Fruit fly (Drosophila melanogaster): Measurements from ENCODE around the gene Dic61B.
A peak's percentile ranks its signal among the peaks of the same experiment; 100 is the strongest.

Gene Dic61B

DNA sequence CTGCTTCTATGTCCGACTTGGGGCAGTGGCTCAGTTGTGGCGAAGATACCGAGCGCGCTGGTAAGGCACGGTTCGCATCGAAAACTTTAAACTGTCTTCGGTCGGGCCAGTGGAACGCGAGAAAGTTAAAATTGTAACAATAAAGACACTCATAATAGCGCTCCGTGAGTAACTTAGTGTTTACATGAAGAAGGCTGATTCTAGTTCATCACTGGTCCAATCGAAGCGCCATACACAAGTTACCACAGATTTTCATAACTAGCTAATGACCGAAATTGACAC lies 27.8 kb upstream of the Dic61B start:
- TF ChIP-seq tj (GFP tag; optimal IDR thresholded peaks at IDR 0.05), result no peak
- no peak for TF ChIP-seq cic (GFP tag; optimal IDR thresholded peaks at IDR 0.05)
- no peak for TF ChIP-seq Mnt (GFP tag; optimal IDR thresholded peaks at IDR 0.05)
- no peak for TF ChIP-seq CG33017 (tag; optimal IDR thresholded peaks at IDR 0.05)
- no peak for TF ChIP-seq ovo (GFP tag; optimal IDR thresholded peaks at IDR 0.05)
- TF ChIP-seq pad (GFP tag; optimal IDR thresholded peaks at IDR 0.05), result no peak
- no peak for TF ChIP-seq CG1620 (GFP tag; optimal IDR thresholded peaks at IDR 0.05)
- no peak for TF ChIP-seq CG7101 (tag; optimal IDR thresholded peaks at IDR 0.05)
- TF ChIP-seq CG12768 (GFP tag; optimal IDR thresholded peaks at IDR 0.05), result no peak

DNA sequence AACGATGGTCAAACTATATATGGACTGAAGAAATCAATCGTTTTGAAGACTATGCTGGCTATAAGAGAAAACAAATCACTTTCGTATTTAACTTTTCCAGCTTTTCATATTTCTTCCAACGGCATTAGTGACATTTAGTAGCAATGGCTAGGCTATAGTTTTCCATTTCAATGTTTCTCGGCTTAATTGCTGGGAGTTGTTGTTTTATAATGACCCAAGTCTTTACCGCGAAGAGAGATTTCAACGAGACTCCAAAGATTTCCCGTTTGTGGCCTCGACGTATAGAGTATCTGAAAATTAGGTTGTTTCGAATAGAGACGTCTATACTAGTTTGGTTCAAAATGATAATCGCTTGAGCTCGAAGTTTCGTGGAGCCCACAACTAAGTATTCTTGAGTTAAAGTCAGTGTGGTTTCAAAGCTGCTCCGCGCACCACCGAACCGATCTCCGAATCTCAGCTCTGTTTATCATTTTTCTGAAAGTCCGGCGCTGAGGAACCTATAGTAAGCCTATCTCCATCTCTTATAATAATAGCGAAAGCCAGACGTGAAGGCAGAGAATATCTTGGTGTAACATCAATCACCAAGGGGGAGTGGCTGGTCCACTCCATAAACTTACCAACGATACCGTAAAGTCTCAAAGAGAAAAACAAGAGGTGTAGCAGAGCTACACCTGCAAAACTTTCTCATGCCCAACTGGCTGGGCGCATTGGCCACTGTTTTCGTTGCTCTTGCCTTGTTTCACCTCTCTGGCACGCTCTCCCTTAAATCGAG lies 27.3 kb upstream of the Dic61B start, which contains the start of gene CG13875:
Gene CG13875 (plus strand): TSS at position 434 of the 772 bp plus-strand sequence.
- no peak for TF ChIP-seq cic (GFP tag; optimal IDR thresholded peaks at IDR 0.05)
- TF ChIP-seq Clk (GFP tag; optimal IDR thresholded peaks at IDR 0.05), result no peak
- no peak for TF ChIP-seq toe (GFP tag; optimal IDR thresholded peaks at IDR 0.05)
- no peak for TF ChIP-seq CG1620 (GFP tag; optimal IDR thresholded peaks at IDR 0.05)
- no peak for TF ChIP-seq CG7045 (GFP tag; optimal IDR thresholded peaks at IDR 0.05)
- TF ChIP-seq kay (GFP tag; ENCODE audit: borderline replicate concordance), result no peak
- no peak for TF ChIP-seq ovo (GFP tag; optimal IDR thresholded peaks at IDR 0.05)
- no peak for TF ChIP-seq Crg-1 (GFP tag; optimal IDR thresholded peaks at IDR 0.05)
- TF ChIP-seq Hr96 (GFP tag; optimal IDR thresholded peaks at IDR 0.05), result no peak
- TF ChIP-seq CG12768 (GFP tag; optimal IDR thresholded peaks at IDR 0.05), result no peak
- TF ChIP-seq CG11617 (GFP tag; optimal IDR thresholded peaks at IDR 0.05), result no peak

DNA sequence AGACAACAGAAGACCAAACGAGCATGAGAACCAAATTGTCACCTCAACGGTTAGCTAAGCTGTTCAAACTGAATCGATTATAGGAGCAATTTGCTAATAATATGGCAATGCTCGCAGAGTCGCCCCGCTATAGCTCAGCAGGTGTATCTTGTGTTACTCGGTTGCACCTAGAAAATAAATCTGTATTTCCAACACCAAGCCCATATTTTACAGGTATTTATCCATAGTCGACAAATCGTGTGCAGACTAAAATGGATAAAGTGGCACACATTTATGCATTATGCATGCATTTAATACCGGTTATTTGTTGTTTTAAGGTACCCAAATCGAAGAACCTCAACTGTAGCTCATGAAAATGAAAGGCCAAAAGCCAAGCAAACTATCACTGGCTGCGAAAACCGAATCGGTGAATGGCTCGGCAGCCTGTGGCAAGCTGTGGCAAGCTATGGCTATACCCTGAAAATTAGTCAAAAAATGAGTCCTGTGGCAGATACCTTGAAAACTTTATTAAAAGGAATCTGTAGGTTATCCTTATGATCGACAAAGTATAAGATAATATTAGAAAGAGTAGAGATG lies 26.6 kb upstream of the Dic61B start, which contains the start of gene Vdup1:
Gene Vdup1 (minus strand): TSS at position 51 of the 576 bp plus-strand sequence.
- no peak for TF ChIP-seq Mnt (GFP tag; optimal IDR thresholded peaks at IDR 0.05)
- no peak for TF ChIP-seq CG12768 (GFP tag; optimal IDR thresholded peaks at IDR 0.05)
- no peak for TF ChIP-seq toe (GFP tag; optimal IDR thresholded peaks at IDR 0.05)
- TF ChIP-seq cnc (optimal IDR thresholded peaks at IDR 0.05), result no peak
- TF ChIP-seq Crg-1 (GFP tag; optimal IDR thresholded peaks at IDR 0.05), result no peak
- no peak for TF ChIP-seq CG14711 (tag; optimal IDR thresholded peaks at IDR 0.05)
- TF ChIP-seq CG7101 (tag; optimal IDR thresholded peaks at IDR 0.05), result no peak
- TF ChIP-seq kay (GFP tag; ENCODE audit: borderline replicate concordance), result no peak
- no peak for TF ChIP-seq Hr96 (GFP tag; optimal IDR thresholded peaks at IDR 0.05)
- no peak for TF ChIP-seq Clk (GFP tag; optimal IDR thresholded peaks at IDR 0.05)
- no peak for TF ChIP-seq bab1 (GFP tag; optimal IDR thresholded peaks at IDR 0.05)
- no peak for TF ChIP-seq CG11617 (GFP tag; optimal IDR thresholded peaks at IDR 0.05)
- TF ChIP-seq ovo (GFP tag; optimal IDR thresholded peaks at IDR 0.05), result no peak
- no peak for TF ChIP-seq CG33017 (tag; optimal IDR thresholded peaks at IDR 0.05)
- no peak for TF ChIP-seq CG7045 (GFP tag; optimal IDR thresholded peaks at IDR 0.05)
- TF ChIP-seq CG5204 (GFP tag; optimal IDR thresholded peaks at IDR 0.05), result no peak
- TF ChIP-seq tj (GFP tag; optimal IDR thresholded peaks at IDR 0.05), result no peak

DNA sequence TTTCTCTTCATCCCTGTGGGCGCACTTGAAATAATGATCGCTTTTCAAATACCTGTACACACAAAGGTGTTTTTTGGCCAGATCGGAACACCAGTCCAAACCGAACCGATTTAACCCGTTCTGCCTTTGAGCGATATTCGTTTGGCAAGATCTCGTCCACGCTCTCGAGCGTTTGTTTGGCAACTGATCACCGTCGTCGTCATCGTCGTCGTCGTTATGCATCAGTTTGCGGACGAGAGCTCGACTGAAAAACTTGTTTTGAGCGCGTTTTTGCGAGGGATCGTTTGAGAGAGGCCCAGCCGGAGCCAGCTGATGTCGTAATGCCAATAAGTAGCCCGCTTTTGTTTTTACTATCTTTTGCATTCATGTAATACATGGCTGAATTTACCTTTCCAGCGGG lies 26.1 kb upstream of the Dic61B start:
- no peak for TF ChIP-seq cic (GFP tag; optimal IDR thresholded peaks at IDR 0.05)
- no peak for TF ChIP-seq CG14711 (tag; optimal IDR thresholded peaks at IDR 0.05)
- TF ChIP-seq CG5204 (GFP tag; optimal IDR thresholded peaks at IDR 0.05), result no peak
- no peak for TF ChIP-seq CG12768 (GFP tag; optimal IDR thresholded peaks at IDR 0.05)
- TF ChIP-seq Clk (GFP tag; optimal IDR thresholded peaks at IDR 0.05), result no peak
- no peak for TF ChIP-seq pad (GFP tag; optimal IDR thresholded peaks at IDR 0.05)
- TF ChIP-seq cnc (optimal IDR thresholded peaks at IDR 0.05), result no peak
- TF ChIP-seq Crg-1 (GFP tag; optimal IDR thresholded peaks at IDR 0.05), result no peak
- TF ChIP-seq Mnt (GFP tag; optimal IDR thresholded peaks at IDR 0.05), result no peak
- TF ChIP-seq Hr96 (GFP tag; optimal IDR thresholded peaks at IDR 0.05), result no peak
- TF ChIP-seq CG11617 (GFP tag; optimal IDR thresholded peaks at IDR 0.05), result no peak

DNA sequence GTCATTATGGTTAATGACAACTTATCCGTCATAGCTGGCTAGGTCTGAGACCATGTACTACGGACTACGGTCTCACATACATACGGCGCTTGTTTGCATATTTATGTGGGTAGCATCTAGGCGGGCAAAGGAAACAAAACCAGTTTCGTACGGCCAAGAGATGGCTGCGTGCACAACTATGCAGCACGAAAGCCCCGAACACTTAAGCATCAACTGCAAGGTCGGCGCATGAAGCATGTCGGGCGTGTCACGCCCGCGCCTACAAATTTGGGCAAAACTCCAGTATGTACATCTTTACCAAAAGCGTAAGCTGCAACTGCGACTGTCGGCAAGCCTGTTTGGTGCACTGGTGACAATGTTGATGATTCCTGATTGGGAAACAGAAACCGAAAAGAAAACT lies 25.5 kb upstream of the Dic61B start:
- TF ChIP-seq pad (GFP tag; optimal IDR thresholded peaks at IDR 0.05), result no peak
- no peak for TF ChIP-seq cic (GFP tag; optimal IDR thresholded peaks at IDR 0.05)
- TF ChIP-seq cnc (optimal IDR thresholded peaks at IDR 0.05), result no peak
- no peak for TF ChIP-seq Hr96 (GFP tag; optimal IDR thresholded peaks at IDR 0.05)
- TF ChIP-seq bab1 (GFP tag; optimal IDR thresholded peaks at IDR 0.05), result no peak

DNA sequence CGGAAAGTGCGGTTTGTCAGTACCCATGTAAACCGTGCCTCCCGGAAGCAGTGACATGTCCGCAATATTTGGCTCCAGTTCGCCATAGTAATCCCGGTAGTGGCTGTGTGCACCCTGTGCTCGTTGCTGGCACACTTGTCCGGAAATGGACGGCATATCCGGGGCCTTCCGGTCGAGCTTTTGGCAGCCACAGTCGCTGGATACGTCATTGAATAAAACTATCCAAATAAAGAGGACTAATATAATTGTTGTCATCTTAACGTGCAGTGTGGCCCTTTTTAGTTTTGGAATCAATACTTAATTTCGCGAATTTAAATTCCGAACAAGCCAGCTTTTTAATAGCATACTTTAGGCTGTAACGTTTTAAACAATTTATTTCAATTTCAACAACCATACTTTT lies 23.6 kb upstream of the Dic61B start, which contains the start of gene CG7049:
Gene CG7049 (minus strand): TSS at position 280 of the 400 bp plus-strand sequence.
- no peak for TF ChIP-seq cnc (optimal IDR thresholded peaks at IDR 0.05)
- no peak for TF ChIP-seq CG7045 (GFP tag; optimal IDR thresholded peaks at IDR 0.05)
- no peak for TF ChIP-seq CG5204 (GFP tag; optimal IDR thresholded peaks at IDR 0.05)
- no peak for TF ChIP-seq pad (GFP tag; optimal IDR thresholded peaks at IDR 0.05)
- no peak for TF ChIP-seq CG11617 (GFP tag; optimal IDR thresholded peaks at IDR 0.05)
- no peak for TF ChIP-seq CG7101 (tag; optimal IDR thresholded peaks at IDR 0.05)
- TF ChIP-seq bab1 (GFP tag; optimal IDR thresholded peaks at IDR 0.05), result peak; percentile 50
- TF ChIP-seq CG12768 (GFP tag; optimal IDR thresholded peaks at IDR 0.05), result no peak
- no peak for TF ChIP-seq ovo (GFP tag; optimal IDR thresholded peaks at IDR 0.05)
- TF ChIP-seq CG33017 (tag; optimal IDR thresholded peaks at IDR 0.05), result peak; percentile 40
- TF ChIP-seq tj (GFP tag; optimal IDR thresholded peaks at IDR 0.05), result no peak
- TF ChIP-seq Crg-1 (GFP tag; optimal IDR thresholded peaks at IDR 0.05), result no peak
- TF ChIP-seq Mnt (GFP tag; optimal IDR thresholded peaks at IDR 0.05), result no peak
- no peak for TF ChIP-seq cic (GFP tag; optimal IDR thresholded peaks at IDR 0.05)
- peak; percentile 7 for TF ChIP-seq CG14711 (tag; optimal IDR thresholded peaks at IDR 0.05)
- TF ChIP-seq Clk (GFP tag; optimal IDR thresholded peaks at IDR 0.05), result no peak
- TF ChIP-seq Hr96 (GFP tag; optimal IDR thresholded peaks at IDR 0.05), result no peak
- TF ChIP-seq toe (GFP tag; optimal IDR thresholded peaks at IDR 0.05), result no peak
- TF ChIP-seq kay (GFP tag; ENCODE audit: borderline replicate concordance), result no peak
- no peak for TF ChIP-seq CG1620 (GFP tag; optimal IDR thresholded peaks at IDR 0.05)

All from whole organism, adult.